Worm (Caenorhabditis elegans): ENCODE data around the gene fem-3.

- TF ChIP-seq him-1 (tag; optimal IDR thresholded peaks at IDR 0.05) (no peak), dao-5 (tag; optimal IDR thresholded peaks at IDR 0.05) (no peak)
Measured at ce11 chrIV:9144405-9144804, 39.6 kb downstream of the fem-3 start, which contains the start of gene flp-1.

All from whole organism, L4/young adult.